Fruit fly (Drosophila melanogaster) whole organism, embryonic: ENCODE data around the gene Cyp28d2.

Experiments
- CG32772 ChIP-seq: fragments of 200-800 bp; sonication (Bioruptor generic); IDR thresholded peaks from 2 replicates; pipeline ENCODE4 v1.3.6; 2022; ENCODE audit warnings: missing biosample characterization, missing genetic modification characterization
- CG6272 ChIP-seq: fragments of 200-800 bp; sonication (Bioruptor generic); IDR thresholded peaks from 2 replicates; pipeline ENCODE4 v1.3.6; 2022; ENCODE audit warnings: missing biosample characterization, missing genetic modification characterization
- CG6683 ChIP-seq: fragments of 200-800 bp; sonication (Bioruptor generic); optimal IDR thresholded peaks from 2 replicates; lab custom pipeline; 2017; ENCODE audit warnings: missing biosample characterization, mild to moderate bottlenecking, missing genetic modification characterization, missing genetic modification reagents
- Fer3 ChIP-seq: fragments of 200-800 bp; sonication (Bioruptor generic); optimal IDR thresholded peaks from 2 replicates; lab custom pipeline; 2018; ENCODE audit warnings: missing biosample characterization, mild to moderate bottlenecking, missing genetic modification characterization, moderate library complexity
- HLH3B ChIP-seq: fragments of 200-800 bp; sonication (Bioruptor generic); IDR thresholded peaks from 2 replicates; pipeline ENCODE4 v1.3.6; 2022; ENCODE audit warnings: missing biosample characterization, missing genetic modification characterization
- Opbp ChIP-seq: fragments of 200-800 bp; sonication (Bioruptor generic); IDR thresholded peaks from 3 replicates; pipeline ENCODE4 v1.3.6; 2022; ENCODE audit warnings: missing biosample characterization, missing genetic modification characterization; ENCODE audit not compliant: partially characterized antibody
- hbn ChIP-seq: fragments of 200-800 bp; sonication (Bioruptor generic); IDR thresholded peaks from 2 replicates; pipeline ENCODE4 v1.3.6; 2022; ENCODE audit warnings: missing biosample characterization, missing genetic modification characterization; ENCODE audit not compliant: partially characterized antibody
- tup ChIP-seq: fragments of 200-800 bp; sonication (Bioruptor generic); optimal IDR thresholded peaks from 2 replicates; lab custom pipeline; 2016; ENCODE audit warnings: missing biosample characterization, mild to moderate bottlenecking, missing genetic modification characterization, moderate library complexity

- TF ChIP-seq HLH3B (no peak), CG6272 (GFP tag; lab: Robert Waterston, UW) (no peak), Fer3 (tag; lab: Kevin White, UChicago) (no peak), hbn (GFP tag; lab: Robert Waterston, UW) (no peak), CG32772 (GFP tag; lab: Robert Waterston, UW) (no peak), CG6683 (GFP tag; lab: Kevin White, UChicago) (no peak), tup (GFP tag; lab: Kevin White, UChicago) (no peak), Opbp (GFP tag; lab: Robert Waterston, UW) (no peak)
Measured at dm6 chr2L:5247812-5248211, 40.7 kb downstream of the Cyp28d2 start.
